Fruit fly (Drosophila melanogaster): ENCODE measurements around the gene CG17597.

The CG17597 gene

DNA sequence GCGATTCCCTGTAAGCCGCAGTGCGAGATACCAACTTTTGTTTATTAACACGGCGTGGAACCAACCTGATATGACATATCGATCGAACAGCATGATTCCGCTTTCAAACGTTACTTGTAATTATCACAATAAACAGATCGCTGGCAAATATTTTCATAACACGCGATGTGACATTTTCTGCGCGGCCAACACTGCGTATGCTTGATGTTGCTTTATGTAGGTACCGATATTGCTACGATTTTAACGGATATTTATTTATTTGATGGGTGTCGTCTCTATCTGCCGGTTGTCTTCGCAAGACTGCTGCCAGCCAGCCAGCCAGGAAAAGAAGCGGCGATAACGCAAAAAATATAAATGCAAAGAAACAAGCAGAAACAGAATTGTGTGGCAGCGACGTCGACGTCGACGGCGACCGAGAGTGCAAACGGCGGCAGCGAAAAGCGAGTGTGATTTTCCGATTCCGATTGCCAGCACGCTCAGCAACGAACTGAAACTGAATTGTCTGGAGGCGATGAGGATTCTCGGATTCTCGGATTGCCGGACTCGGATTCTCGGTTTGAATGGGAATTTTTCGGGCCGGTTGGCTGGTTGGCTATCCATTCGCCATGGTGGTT, 48.6 kb downstream of the CG17597 start:
- peak; percentile 74 for TF ChIP-seq Deaf1 (tag; optimal IDR thresholded peaks at IDR 0.05)
- no peak for TF ChIP-seq CG17359 (tag; optimal IDR thresholded peaks at IDR 0.05)
- peak; percentile 61 for TF ChIP-seq Adf1 (GFP tag; IDR thresholded peaks at IDR 0.05)
- no peak for TF ChIP-seq CG13296 (GFP tag; optimal IDR thresholded peaks at IDR 0.05)
- no peak for TF ChIP-seq CG18599 (GFP tag; optimal IDR thresholded peaks at IDR 0.05)
- peak; percentile 68 for TF ChIP-seq CG7372 (GFP tag; IDR thresholded peaks at IDR 0.05)
- TF ChIP-seq Med (GFP tag) = peak; percentile 37
- peak; percentile 27 for TF ChIP-seq CG15479 (GFP tag; optimal IDR thresholded peaks at IDR 0.05)
- TF ChIP-seq hkb (optimal IDR thresholded peaks at IDR 0.05) = no peak
- TF ChIP-seq hkb (GFP tag; IDR thresholded peaks at IDR 0.05) = no peak
- TF ChIP-seq sens (GFP tag) = peak; percentile 64
- TF ChIP-seq crol (GFP tag; IDR thresholded peaks at IDR 0.05) = peak; percentile 7; the same call in 1 of the 2 replicates
- peak; percentile 58 for TF ChIP-seq Jarid2 (GFP tag; optimal IDR thresholded peaks at IDR 0.05)
- TF ChIP-seq CG3995 (GFP tag; optimal IDR thresholded peaks at IDR 0.05) = no peak

DNA sequence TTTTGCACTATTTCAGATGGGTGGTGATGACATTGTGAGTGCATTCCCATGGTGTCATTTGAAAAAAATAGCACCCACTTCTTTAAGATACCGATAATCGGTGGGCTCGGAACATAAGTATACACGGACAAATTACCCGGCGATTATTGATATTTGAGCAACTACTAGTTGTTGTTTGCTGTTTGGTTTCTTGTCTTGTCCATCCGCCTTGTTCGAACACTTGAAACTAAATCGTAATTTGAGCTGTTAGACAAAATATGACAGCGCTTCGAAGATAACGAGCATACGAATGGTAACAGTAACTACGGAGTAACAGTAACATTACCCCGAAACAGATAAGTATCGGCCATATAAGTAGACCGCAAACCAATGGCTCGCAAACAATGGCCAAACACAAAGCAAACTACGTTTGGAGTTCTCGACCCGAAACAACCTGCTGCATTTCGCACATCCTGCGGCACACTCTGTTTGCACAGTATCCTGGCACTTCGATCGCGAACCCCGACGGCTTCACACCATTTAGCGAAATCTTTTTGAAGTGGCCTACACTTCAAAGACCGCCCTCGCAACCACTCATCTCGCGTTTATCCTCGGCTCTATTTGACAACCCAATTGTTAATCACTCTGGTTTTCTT, 49.9 kb downstream of the CG17597 start:
- no peak for TF ChIP-seq BEAF-32 (GFP tag; optimal IDR thresholded peaks at IDR 0.05)
- TF ChIP-seq pan (optimal IDR thresholded peaks at IDR 0.05) = no peak
- no peak for TF ChIP-seq pan (GFP tag; optimal IDR thresholded peaks at IDR 0.05 in 1 of 2, IDR thresholded peaks at IDR 0.05 in 1 of 2)
- TF ChIP-seq CG14050 (GFP tag; IDR thresholded peaks at IDR 0.05) = no peak
- no peak for TF ChIP-seq CG14965 (GFP tag; optimal IDR thresholded peaks at IDR 0.05; ENCODE audit: borderline replicate concordance)
- TF ChIP-seq CG16815 (GFP tag; optimal IDR thresholded peaks at IDR 0.05) = no peak
- no peak for TF ChIP-seq CG17359 (tag; optimal IDR thresholded peaks at IDR 0.05)
- no peak for TF ChIP-seq ems (GFP tag; optimal IDR thresholded peaks at IDR 0.05)
- peak; percentile 61 for TF ChIP-seq CG15479 (GFP tag; optimal IDR thresholded peaks at IDR 0.05)
- TF ChIP-seq Fer3 (tag; optimal IDR thresholded peaks at IDR 0.05) = no peak
- TF ChIP-seq mirr (GFP tag; optimal IDR thresholded peaks at IDR 0.05) = peak; percentile 75
- TF ChIP-seq tll (GFP tag; optimal IDR thresholded peaks at IDR 0.05) = peak in 1 of 2 experiments; percentile 80
- no peak for TF ChIP-seq slbo (GFP tag; IDR thresholded peaks at IDR 0.05)
- TF ChIP-seq GATAe (GFP tag; conservative IDR thresholded peaks at IDR 0.05) = no peak
- no peak for TF ChIP-seq CG1233 (GFP tag; optimal IDR thresholded peaks at IDR 0.05)
- TF ChIP-seq CG9437 (GFP tag; optimal IDR thresholded peaks at IDR 0.05) = no peak
- no peak for TF ChIP-seq Hand (GFP tag; optimal IDR thresholded peaks at IDR 0.05)
- no peak for TF ChIP-seq CG13424 (tag; optimal IDR thresholded peaks at IDR 0.05)
- 0 out of 2 replicates have a peak, but pooled peaks have one; percentile 34 for TF ChIP-seq chm (GFP tag; IDR thresholded peaks at IDR 0.05)
- peak; percentile 44 for TF ChIP-seq zen (tag; optimal IDR thresholded peaks at IDR 0.05)
- TF ChIP-seq CG6654 (GFP tag; optimal IDR thresholded peaks at IDR 0.05) = no peak
- TF ChIP-seq lab (GFP tag; optimal IDR thresholded peaks at IDR 0.05) = no peak
- TF ChIP-seq exex (tag; optimal IDR thresholded peaks at IDR 0.05) = peak; percentile 81
- TF ChIP-seq ham (GFP tag; IDR thresholded peaks at IDR 0.05) = no peak
- no peak for TF ChIP-seq CG11456 (GFP tag; IDR thresholded peaks at IDR 0.05)
- no peak for TF ChIP-seq ci (GFP tag; IDR thresholded peaks at IDR 0.05)
- TF ChIP-seq shn (GFP tag; optimal IDR thresholded peaks at IDR 0.05) = no peak
- TF ChIP-seq CG9727 (GFP tag; optimal IDR thresholded peaks at IDR 0.05) = no peak
- TF ChIP-seq CG10366 (GFP tag; IDR thresholded peaks at IDR 0.05) = no peak
- no peak for TF ChIP-seq Dfd (GFP tag; optimal IDR thresholded peaks at IDR 0.05)
- no peak for TF ChIP-seq dpn (GFP tag; optimal IDR thresholded peaks at IDR 0.05)
- TF ChIP-seq D (optimal IDR thresholded peaks at IDR 0.05) = peak; percentile 56
- no peak for TF ChIP-seq D (GFP tag; optimal IDR thresholded peaks at IDR 0.05)
- no peak for TF ChIP-seq B-H1 (GFP tag; IDR thresholded peaks at IDR 0.05)

All from whole organism, embryonic.